Worm (Caenorhabditis elegans): ENCODE measurements around the gene ZK105.12.

Gene ZK105.12

DNA sequence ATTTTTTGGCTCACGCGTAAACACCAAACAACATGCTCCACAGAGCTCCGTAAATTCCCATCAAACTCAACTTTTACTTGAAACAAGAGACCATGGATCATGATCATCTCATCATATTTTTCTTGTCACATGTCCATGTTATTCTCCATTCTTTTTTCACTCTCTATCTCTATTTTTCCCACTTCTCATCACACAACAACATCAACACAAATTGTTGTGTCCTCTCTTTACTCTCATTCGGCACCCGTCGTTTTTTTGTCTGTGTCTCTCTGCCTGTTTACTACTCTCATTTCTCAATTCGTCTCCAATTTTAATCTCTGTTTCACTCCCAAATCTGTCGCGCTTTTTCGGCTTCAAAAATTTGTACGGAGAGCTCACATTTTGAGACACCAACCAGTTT lies 43.3 kb upstream of the ZK105.12 start (continued):
- TF ChIP-seq fos-1 (tag; optimal IDR thresholded peaks at IDR 0.05) (no peak), mdl-1 (tag; optimal IDR thresholded peaks at IDR 0.05) (peak; percentile 73), ama-1 (optimal IDR thresholded peaks at IDR 0.05) (no peak), jun-1 (tag; optimal IDR thresholded peaks at IDR 0.05) (no peak)

DNA sequence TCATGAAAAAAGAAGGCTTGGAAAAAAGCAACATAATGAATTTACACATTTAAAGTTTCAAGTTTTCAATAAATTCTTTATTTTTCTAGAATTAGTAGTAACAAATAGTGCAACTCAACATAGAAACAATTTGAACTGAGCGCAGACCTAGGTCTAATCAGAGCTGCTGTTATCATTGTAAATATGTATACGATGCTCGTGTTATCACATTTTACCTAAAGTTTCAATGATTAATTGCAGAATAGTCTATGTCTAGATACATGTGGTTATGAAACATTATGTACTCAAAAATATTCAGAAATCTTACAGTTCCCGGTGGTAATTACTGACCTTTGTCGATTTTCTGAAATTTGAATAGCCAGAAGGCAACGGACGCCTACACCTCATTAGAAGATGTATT lies 40.1 kb upstream of the ZK105.12 start:
- peak; percentile 43 for TF ChIP-seq elt-2 (tag; optimal IDR thresholded peaks at IDR 0.05)
- peak; percentile 31 for TF ChIP-seq pqm-1 (tag; optimal IDR thresholded peaks at IDR 0.05)
- no peak for TF ChIP-seq nfya-1 (tag; optimal IDR thresholded peaks at IDR 0.05; ENCODE audit: insufficient read depth)

DNA sequence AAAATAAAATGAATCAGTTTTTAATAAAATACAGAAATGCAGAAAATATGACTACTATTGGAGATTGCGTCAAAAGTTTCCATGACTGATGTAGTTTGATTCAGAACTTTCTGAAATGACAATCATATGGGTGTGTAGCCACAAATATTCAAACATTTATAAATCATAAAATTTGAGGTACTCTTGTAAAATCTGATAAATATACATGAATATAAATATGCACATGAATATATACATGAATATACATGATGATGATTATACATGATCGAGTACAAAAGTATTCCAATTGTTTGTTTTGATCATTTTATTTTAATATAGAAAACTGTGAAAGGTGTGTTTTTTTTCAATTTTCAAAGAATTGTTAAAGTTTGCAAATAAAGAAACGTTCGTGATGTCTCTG lies 38.6 kb upstream of the ZK105.12 start, which contains the start of gene T05B11.4:
T05B11.4 (minus strand) TSS at position 101 of the 400 bp plus-strand sequence.
- TF ChIP-seq nhr-76 (tag; optimal IDR thresholded peaks at IDR 0.05) (no peak), tbx-2 (tag; optimal IDR thresholded peaks at IDR 0.05) (no peak), lin-15B (tag; optimal IDR thresholded peaks at IDR 0.05) (no peak), fos-1 (tag; optimal IDR thresholded peaks at IDR 0.05) (no peak), nhr-11 (tag; optimal IDR thresholded peaks at IDR 0.05) (no peak)

DNA sequence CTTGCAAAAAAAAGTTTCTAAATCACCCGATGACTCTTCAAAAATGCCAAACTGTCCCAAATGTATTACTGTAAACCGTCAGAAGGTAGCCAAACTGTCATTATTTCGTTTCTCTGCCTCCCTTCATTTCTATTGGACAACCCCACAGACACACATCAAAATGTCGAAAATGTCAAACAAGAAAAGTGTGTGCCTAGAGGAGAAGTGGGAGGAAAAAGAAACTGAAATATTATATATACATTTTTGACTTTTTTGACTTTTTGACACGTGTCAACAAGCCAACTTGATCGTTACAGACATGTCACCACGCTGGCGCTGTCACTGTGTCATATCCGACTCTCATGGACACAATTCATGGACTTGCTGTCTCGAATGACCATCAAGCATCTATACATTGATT lies 33.8 kb upstream of the ZK105.12 start:
- TF ChIP-seq lin-15B (tag; optimal IDR thresholded peaks at IDR 0.05) (no peak), ZK546.5 (tag; optimal IDR thresholded peaks at IDR 0.05) (no peak), lsy-12 (tag; optimal IDR thresholded peaks at IDR 0.05) (no peak), jun-1 (tag; optimal IDR thresholded peaks at IDR 0.05) (no peak), aly-2 (tag; optimal IDR thresholded peaks at IDR 0.05) (no peak), zag-1 (tag; optimal IDR thresholded peaks at IDR 0.05) (no peak), fos-1 (tag; optimal IDR thresholded peaks at IDR 0.05) (no peak), mdl-1 (tag; optimal IDR thresholded peaks at IDR 0.05) (no peak)

DNA sequence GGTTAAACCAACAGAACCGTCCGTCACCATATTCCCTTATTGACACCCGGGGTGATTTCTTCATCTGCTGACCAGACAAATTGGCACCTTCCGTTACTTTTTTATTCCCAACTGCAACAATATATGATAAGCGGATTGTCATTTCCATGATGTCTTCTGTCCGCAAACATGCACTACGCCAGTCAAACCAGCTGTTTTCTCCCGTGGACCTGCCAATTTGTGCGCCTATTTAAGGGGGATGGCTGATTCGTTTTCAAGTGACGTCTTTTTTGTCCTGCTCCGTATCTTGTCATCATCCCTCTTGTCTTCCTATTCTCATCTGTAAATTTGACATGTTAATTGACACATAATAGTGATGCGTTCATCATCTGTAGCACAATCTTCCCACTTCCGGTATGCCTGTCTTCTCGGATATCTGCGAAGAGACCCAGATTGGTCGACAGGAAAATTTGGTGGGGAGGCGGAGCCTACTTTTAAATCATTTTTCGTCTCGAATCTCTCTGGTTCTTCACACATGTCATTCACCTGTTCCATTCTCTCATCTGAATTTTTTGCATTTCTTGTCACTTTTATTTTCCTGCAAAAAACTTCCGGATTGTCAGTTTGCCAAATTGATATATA lies 32.2 kb upstream of the ZK105.12 start:
- no peak for TF ChIP-seq unc-39 (tag; optimal IDR thresholded peaks at IDR 0.05)
- no peak for TF ChIP-seq mml-1 (tag; optimal IDR thresholded peaks at IDR 0.05)
- no peak for TF ChIP-seq daf-12 (tag; optimal IDR thresholded peaks at IDR 0.05)
- TF ChIP-seq elt-1 (tag; optimal IDR thresholded peaks at IDR 0.05) = no peak
- no peak for TF ChIP-seq mdl-1 (tag; optimal IDR thresholded peaks at IDR 0.05)
- no peak for TF ChIP-seq ceh-9 (tag; optimal IDR thresholded peaks at IDR 0.05)
- TF ChIP-seq lsy-12 (tag; optimal IDR thresholded peaks at IDR 0.05) = no peak
- no peak for TF ChIP-seq egl-5 (tag; optimal IDR thresholded peaks at IDR 0.05)
- no peak for TF ChIP-seq fkh-10 (GFP tag; optimal IDR thresholded peaks at IDR 0.05)
- no peak for TF ChIP-seq ama-1 (optimal IDR thresholded peaks at IDR 0.05)
- TF ChIP-seq ceh-82 (tag; optimal IDR thresholded peaks at IDR 0.05) = no peak

DNA sequence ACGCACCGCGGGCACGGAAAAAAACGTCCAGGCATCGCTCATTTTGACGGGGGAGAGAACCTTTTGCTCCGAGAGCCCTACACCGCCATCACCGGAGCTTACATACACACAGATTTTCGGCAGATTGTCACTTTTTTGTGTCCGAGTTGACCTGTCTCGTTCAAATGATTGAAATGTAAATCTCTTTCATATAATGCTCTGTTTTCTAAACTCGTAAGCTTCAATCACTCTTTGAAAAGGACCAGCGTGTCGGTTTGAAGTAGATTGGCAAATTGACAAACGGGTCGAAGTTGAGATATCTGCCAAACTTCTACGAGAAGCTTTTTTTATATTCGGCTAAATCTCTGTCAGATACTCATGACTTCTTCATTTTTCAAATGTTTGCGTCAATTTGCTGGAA lies 31.2 kb upstream of the ZK105.12 start:
- TF ChIP-seq tbx-2 (tag; optimal IDR thresholded peaks at IDR 0.05) = no peak
- TF ChIP-seq pqm-1 (tag; optimal IDR thresholded peaks at IDR 0.05) = no peak
- no peak for TF ChIP-seq mdl-1 (tag; optimal IDR thresholded peaks at IDR 0.05)
- TF ChIP-seq lin-39 (tag; optimal IDR thresholded peaks at IDR 0.05) = no peak
- TF ChIP-seq eor-1 (tag; optimal IDR thresholded peaks at IDR 0.05) = no peak

DNA sequence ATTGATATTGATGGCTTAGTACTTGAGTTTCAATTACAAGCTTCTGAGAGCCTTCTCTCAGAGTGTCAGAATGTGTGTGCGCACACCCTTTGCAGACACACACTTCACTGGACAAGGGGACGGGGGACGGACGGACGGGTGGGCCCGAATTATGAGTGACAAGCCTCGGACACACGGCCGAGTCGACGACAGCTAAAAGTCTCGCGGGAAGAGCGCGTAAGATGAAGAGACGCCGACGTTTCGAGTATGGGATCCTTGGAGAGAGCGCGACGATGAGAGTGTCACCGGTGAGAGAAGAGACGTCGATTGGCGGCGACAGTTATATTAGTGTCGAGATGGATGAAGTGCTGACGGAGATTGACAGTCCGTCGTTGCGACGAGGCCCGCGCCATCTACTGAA lies 30.0 kb upstream of the ZK105.12 start:
- no peak for TF ChIP-seq tbx-2 (tag; optimal IDR thresholded peaks at IDR 0.05)
- no peak for TF ChIP-seq fkh-10 (GFP tag; optimal IDR thresholded peaks at IDR 0.05)
- no peak for TF ChIP-seq lsy-12 (tag; optimal IDR thresholded peaks at IDR 0.05)
- no peak for TF ChIP-seq snpc-4 (tag; optimal IDR thresholded peaks at IDR 0.05)
- no peak for TF ChIP-seq ztf-11 (tag; optimal IDR thresholded peaks at IDR 0.05)
- TF ChIP-seq unc-62 (GFP tag; optimal IDR thresholded peaks at IDR 0.05) = peak; percentile 63
- TF ChIP-seq ceh-82 (tag; optimal IDR thresholded peaks at IDR 0.05) = no peak

DNA sequence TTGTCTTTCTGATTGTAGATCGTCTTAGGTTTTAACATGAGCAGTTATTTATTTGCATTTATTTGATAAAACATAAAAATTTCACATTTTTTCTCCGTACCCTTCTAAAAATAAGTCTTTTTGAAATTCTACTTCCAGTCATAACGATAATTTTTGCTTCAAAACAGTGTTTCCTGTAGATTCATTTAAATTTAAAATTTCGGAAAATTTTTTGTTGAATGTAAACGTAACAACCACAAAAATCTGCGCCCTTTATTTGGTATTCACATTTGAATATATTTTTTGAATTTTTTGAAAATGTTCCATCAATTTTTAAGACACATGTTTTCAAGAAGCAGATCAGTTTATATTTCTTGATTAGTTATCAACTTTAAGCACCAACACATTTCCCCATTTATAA lies 29.5 kb upstream of the ZK105.12 start:
- TF ChIP-seq nhr-77 (tag; optimal IDR thresholded peaks at IDR 0.05) = no peak
- no peak for TF ChIP-seq ceh-9 (tag; optimal IDR thresholded peaks at IDR 0.05)
- no peak for TF ChIP-seq zag-1 (tag; optimal IDR thresholded peaks at IDR 0.05)
- TF ChIP-seq lsy-12 (tag; optimal IDR thresholded peaks at IDR 0.05) = no peak
- no peak for TF ChIP-seq R02D3.7 (tag; optimal IDR thresholded peaks at IDR 0.05)
- no peak for TF ChIP-seq fos-1 (tag; optimal IDR thresholded peaks at IDR 0.05)
- no peak for TF ChIP-seq nhr-12 (tag; optimal IDR thresholded peaks at IDR 0.05)
- TF ChIP-seq ztf-11 (tag; optimal IDR thresholded peaks at IDR 0.05) = no peak
- no peak for TF ChIP-seq nhr-76 (tag; optimal IDR thresholded peaks at IDR 0.05)
- TF ChIP-seq pqm-1 (tag; optimal IDR thresholded peaks at IDR 0.05) = no peak
- TF ChIP-seq nhr-43 (tag; optimal IDR thresholded peaks at IDR 0.05; ENCODE audit: poor library complexity, severe bottlenecking) = no peak
- TF ChIP-seq lin-15B (tag; optimal IDR thresholded peaks at IDR 0.05) = no peak
- TF ChIP-seq elt-3 (tag; optimal IDR thresholded peaks at IDR 0.05) = no peak
- TF ChIP-seq fkh-10 (GFP tag; optimal IDR thresholded peaks at IDR 0.05) = no peak
- TF ChIP-seq elt-1 (tag; optimal IDR thresholded peaks at IDR 0.05) = no peak
- no peak for TF ChIP-seq sea-2 (GFP tag; optimal IDR thresholded peaks at IDR 0.05)
- TF ChIP-seq fkh-2 (tag; optimal IDR thresholded peaks at IDR 0.05) = no peak
- no peak for TF ChIP-seq nhr-25 (tag; optimal IDR thresholded peaks at IDR 0.05)
- no peak for TF ChIP-seq aly-2 (tag; optimal IDR thresholded peaks at IDR 0.05)
- no peak for TF ChIP-seq unc-62 (GFP tag; optimal IDR thresholded peaks at IDR 0.05)
